Fruit fly (Drosophila melanogaster) whole organism, pupa: Measurements from ENCODE around the gene CG15456.

ENCODE experiments used
- CG10348 ChIP-seq: fragments of 200-800 bp; sonication (Bioruptor generic); IDR thresholded peaks from 2 replicates; pipeline ENCODE4 v1.3.6; 2022; ENCODE audit warnings: missing biosample characterization, missing genetic modification characterization
- CG14655 ChIP-seq: fragments of 200-800 bp; sonication (Bioruptor generic); optimal IDR thresholded peaks from 3 replicates; lab custom pipeline; 2017; ENCODE audit warnings: mild to moderate bottlenecking, missing biosample characterization, missing genetic modification reagents, missing genetic modification characterization
- CG17806 ChIP-seq: fragments of 200-800 bp; sonication (Bioruptor generic); optimal IDR thresholded peaks from 2 replicates; lab custom pipeline; 2018; ENCODE audit warnings: missing biosample characterization, mild to moderate bottlenecking, missing genetic modification characterization, moderate library complexity
- CG4496 ChIP-seq: fragments of 200-800 bp; sonication (Bioruptor generic); IDR thresholded peaks from 3 replicates; pipeline ENCODE4 v1.3.6; 2022; ENCODE audit warnings: missing biosample characterization, missing genetic modification characterization
- EcR ChIP-seq: fragments of 200-800 bp; sonication (Bioruptor generic); optimal IDR thresholded peaks from 3 replicates; lab custom pipeline; 2019; ENCODE audit warnings: missing biosample characterization, missing genetic modification characterization, mild to moderate bottlenecking, moderate library complexity, missing genetic modification reagents
- Ets98B ChIP-seq: fragments of 200-800 bp; sonication (Bioruptor generic); IDR thresholded peaks from 2 replicates; pipeline ENCODE4 v1.3.6; 2022; ENCODE audit warnings: missing biosample characterization, missing genetic modification characterization

DNA sequence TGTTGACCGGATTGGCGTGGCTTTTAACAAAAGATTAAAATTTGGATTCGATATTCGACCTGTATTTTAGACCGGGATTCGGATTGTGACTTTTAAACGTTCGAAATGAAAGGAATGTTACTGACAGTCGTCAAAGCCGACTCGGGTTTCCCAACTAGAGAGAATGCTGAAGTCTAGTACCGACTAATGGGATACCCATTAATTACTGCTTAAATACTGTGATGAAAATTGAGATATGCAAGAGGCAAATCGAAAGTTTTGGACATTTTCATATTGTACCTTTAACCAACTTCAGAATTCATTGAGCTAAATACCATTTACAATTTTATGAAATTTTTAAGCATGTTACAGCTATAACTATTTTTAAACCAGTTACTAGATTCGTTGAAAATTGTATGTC is 12.7 kb downstream of the CG15456 start, which contains the start of gene CG15458:
- TF ChIP-seq CG14655 (GFP tag; lab: Kevin White, UChicago), result no peak
- TF ChIP-seq CG10348 (GFP tag; lab: Robert Waterston, UW), result no peak
- no peak for TF ChIP-seq EcR
- no peak for TF ChIP-seq CG4496 (GFP tag; lab: Robert Waterston, UW)
- TF ChIP-seq CG17806 (tag; lab: Kevin White, UChicago), result no peak
- TF ChIP-seq Ets98B, result no peak
